Worm (Caenorhabditis elegans): ENCODE data around the gene Y62H9A.4.

The Y62H9A.4 gene

ce11 chrX:11885577-11885976 lies 5.7 kb downstream of the Y62H9A.4 start, which contains the start of gene Y62H9A.7:
TSS of gene Y62H9A.7 (minus strand) at chrX:11885677.
- TF ChIP-seq ama-1 (optimal IDR thresholded peaks at IDR 0.05) (no peak), nhr-77 (tag; optimal IDR thresholded peaks at IDR 0.05) (no peak)

- TF ChIP-seq zag-1 (tag; optimal IDR thresholded peaks at IDR 0.05) (no peak), elt-3 (tag; optimal IDR thresholded peaks at IDR 0.05) (no peak), peb-1 (tag; optimal IDR thresholded peaks at IDR 0.05) (no peak), gmeb-1 (tag; optimal IDR thresholded peaks at IDR 0.05) (no peak), Y55F3AM.14 (GFP tag; optimal IDR thresholded peaks at IDR 0.05) (no peak), fos-1 (tag; optimal IDR thresholded peaks at IDR 0.05) (no peak), crh-2 (tag; optimal IDR thresholded peaks at IDR 0.05) (no peak), snpc-4 (tag; optimal IDR thresholded peaks at IDR 0.05) (no peak), mdl-1 (tag; optimal IDR thresholded peaks at IDR 0.05) (no peak), lin-11 (tag; optimal IDR thresholded peaks at IDR 0.05) (no peak), ceh-82 (tag; optimal IDR thresholded peaks at IDR 0.05) (no peak), nhr-21 (tag; optimal IDR thresholded peaks at IDR 0.05) (no peak), ztf-1 (GFP tag; conservative IDR thresholded peaks at IDR 0.05) (no peak)
These were observed 12.4 kb downstream of the Y62H9A.4 start, which contains the start of gene Y62H9A.8 for ce11 chrX:11892328-11892727. TSS of gene Y62H9A.8 (minus strand) at chrX:11892428.

ce11 chrX:11896708-11897107 lies 16.8 kb downstream of the Y62H9A.4 start:
- TF ChIP-seq nhr-25 (tag; optimal IDR thresholded peaks at IDR 0.05) (no peak), sem-4 (tag; optimal IDR thresholded peaks at IDR 0.05) (no peak), unc-39 (tag; optimal IDR thresholded peaks at IDR 0.05) (no peak), lsy-2 (tag; optimal IDR thresholded peaks at IDR 0.05) (no peak), ama-1 (optimal IDR thresholded peaks at IDR 0.05) (no peak), crh-2 (tag; optimal IDR thresholded peaks at IDR 0.05) (no peak), nhr-12 (tag; optimal IDR thresholded peaks at IDR 0.05) (no peak), egl-27 (tag; optimal IDR thresholded peaks at IDR 0.05) (no peak), alr-1 (tag; optimal IDR thresholded peaks at IDR 0.05) (no peak), blmp-1 (tag; optimal IDR thresholded peaks at IDR 0.05; ENCODE audit: insufficient read depth) (no peak), dmd-4 (tag; optimal IDR thresholded peaks at IDR 0.05) (no peak), skn-1 (tag; optimal IDR thresholded peaks at IDR 0.05) (no peak), unc-62 (GFP tag; optimal IDR thresholded peaks at IDR 0.05) (no peak), mbf-1 (tag; optimal IDR thresholded peaks at IDR 0.05) (no peak), F13H6.1 (tag; optimal IDR thresholded peaks at IDR 0.05) (no peak), nhr-237 (tag; optimal IDR thresholded peaks at IDR 0.05) (no peak), lin-13 (GFP tag; optimal IDR thresholded peaks at IDR 0.05) (no peak), sma-3 (GFP tag; optimal IDR thresholded peaks at IDR 0.05) (no peak)

ce11 chrX:11898040-11898439 lies 18.1 kb downstream of the Y62H9A.4 start, which contains the start of gene Y62H9A.9:
TSS of gene Y62H9A.9 (minus strand) at chrX:11898140.
- no peak for TF ChIP-seq R02D3.7 (tag; optimal IDR thresholded peaks at IDR 0.05)
- TF ChIP-seq ztf-1 (GFP tag; conservative IDR thresholded peaks at IDR 0.05) = no peak
- TF ChIP-seq unc-39 (tag; optimal IDR thresholded peaks at IDR 0.05) = no peak
- TF ChIP-seq mdl-1 (tag; optimal IDR thresholded peaks at IDR 0.05) = no peak
- no peak for TF ChIP-seq ceh-82 (tag; optimal IDR thresholded peaks at IDR 0.05)

ce11 chrX:11899031-11899430 lies 19.1 kb downstream of the Y62H9A.4 start:
- TF ChIP-seq blmp-1 (tag; optimal IDR thresholded peaks at IDR 0.05; ENCODE audit: insufficient read depth) (no peak), mab-5 (tag; optimal IDR thresholded peaks at IDR 0.05) (peak; percentile 1), peb-1 (tag; optimal IDR thresholded peaks at IDR 0.05) (no peak), unc-62 (GFP tag; optimal IDR thresholded peaks at IDR 0.05) (no peak)

- TF ChIP-seq blmp-1 (tag; optimal IDR thresholded peaks at IDR 0.05; ENCODE audit: insufficient read depth) (no peak), aly-2 (tag; optimal IDR thresholded peaks at IDR 0.05) (no peak), ceh-16 (tag; optimal IDR thresholded peaks at IDR 0.05) (no peak), ztf-11 (tag; optimal IDR thresholded peaks at IDR 0.05) (no peak), nhr-21 (tag; optimal IDR thresholded peaks at IDR 0.05) (no peak), dmd-4 (tag; optimal IDR thresholded peaks at IDR 0.05) (no peak), peb-1 (tag; optimal IDR thresholded peaks at IDR 0.05) (no peak)
These were observed 22.7 kb downstream of the Y62H9A.4 start, which contains the start of gene Y62H9A.10 for ce11 chrX:11902661-11903060. TSS of gene Y62H9A.10 (minus strand) at chrX:11902761.
